Fruit fly (Drosophila melanogaster): ENCODE measurements around the gene robo2.

Gene robo2

dm6 chr2L:1462136-1462535, 41.9 kb upstream of the robo2 start (continued):
- TF ChIP-seq vfl (GFP tag; optimal IDR thresholded peaks at IDR 0.05) (peak; percentile 16), peb (GFP tag; IDR thresholded peaks at IDR 0.05) (peak; percentile 59), Ets65A (GFP tag) (no peak), Sox102F (GFP tag; optimal IDR thresholded peaks at IDR 0.05) (peak; percentile 15), mirr (GFP tag; optimal IDR thresholded peaks at IDR 0.05) (no peak), lov (optimal IDR thresholded peaks at IDR 0.05) (no peak), lov (GFP tag; IDR thresholded peaks at IDR 0.05) (peak; percentile 59; the same call in 1 of the 3 replicates), Dip3 (GFP tag; optimal IDR thresholded peaks at IDR 0.05) (no peak), Bgb (GFP tag; IDR thresholded peaks at IDR 0.05; ENCODE audit: partially characterized antibody) (no peak), danr (GFP tag; IDR thresholded peaks at IDR 0.05) (no peak), CG17361 (GFP tag; IDR thresholded peaks at IDR 0.05) (0 out of 3 replicates have a peak, but pooled peaks have one; percentile 42), slbo (GFP tag; IDR thresholded peaks at IDR 0.05) (0 out of 2 replicates have a peak, but pooled peaks have one; percentile 5), CG34422 (GFP tag; IDR thresholded peaks at IDR 0.05) (0 out of 3 replicates have a peak, but pooled peaks have one; percentile 58), CG9797 (GFP tag; optimal IDR thresholded peaks at IDR 0.05) (no peak), CG31441 (GFP tag; IDR thresholded peaks at IDR 0.05) (0 out of 2 replicates have a peak, but pooled peaks have one; percentile 29), NFAT (GFP tag; IDR thresholded peaks at IDR 0.05) (no peak), seq (GFP tag; IDR thresholded peaks at IDR 0.05) (no peak), CG6689 (GFP tag; IDR thresholded peaks at IDR 0.05) (peak; percentile 72), CG15269 (tag; optimal IDR thresholded peaks at IDR 0.05) (peak; percentile 3), CG14441 (GFP tag; IDR thresholded peaks at IDR 0.05) (no peak), ab (GFP tag; optimal IDR thresholded peaks at IDR 0.05) (no peak), cato (GFP tag; optimal IDR thresholded peaks at IDR 0.05; ENCODE audit: borderline replicate concordance) (no peak), Taf1 (GFP tag; IDR thresholded peaks at IDR 0.05) (no peak), CG32532 (GFP tag; IDR thresholded peaks at IDR 0.05) (no peak), CG14710 (tag; optimal IDR thresholded peaks at IDR 0.05) (peak; percentile 61), HLHmδ (GFP tag; optimal IDR thresholded peaks at IDR 0.05) (peak; percentile 54), mld (GFP tag; IDR thresholded peaks at IDR 0.05; ENCODE audit: partially characterized antibody) (peak; percentile 60; the same call in 2 of the 3 replicates), CG13894 (tag; optimal IDR thresholded peaks at IDR 0.05) (no peak), H2.0 (GFP tag; IDR thresholded peaks at IDR 0.05) (peak; percentile 31; the same call in 1 of the 2 replicates), Ets97D (GFP tag; optimal IDR thresholded peaks at IDR 0.05) (no peak), hth (optimal IDR thresholded peaks at IDR 0.05) (no peak), CG12744 (GFP tag; optimal IDR thresholded peaks at IDR 0.05) (no peak), CG8281 (tag; optimal IDR thresholded peaks at IDR 0.05) (no peak), CG7963 (GFP tag; IDR thresholded peaks at IDR 0.05; ENCODE audit: partially characterized antibody) (no peak), Abd-B (GFP tag; optimal IDR thresholded peaks at IDR 0.05) (no peak), CG9876 (GFP tag; optimal IDR thresholded peaks at IDR 0.05) (peak; percentile 7), wdn (GFP tag; IDR thresholded peaks at IDR 0.05) (no peak), z (GFP tag; IDR thresholded peaks at IDR 0.05) (0 out of 3 replicates have a peak, but pooled peaks have one; percentile 54), Elba2 (GFP tag; optimal IDR thresholded peaks at IDR 0.05) (no peak), CG13424 (tag; optimal IDR thresholded peaks at IDR 0.05) (no peak), Dek (tag; optimal IDR thresholded peaks at IDR 0.05) (no peak), CG6254 (GFP tag; optimal IDR thresholded peaks at IDR 0.05) (peak; percentile 20), CG13123 (GFP tag; optimal IDR thresholded peaks at IDR 0.05) (no peak), Tbp (GFP tag; optimal IDR thresholded peaks at IDR 0.05) (no peak), CG3065 (GFP tag; optimal IDR thresholded peaks at IDR 0.05) (no peak), jing (GFP tag; optimal IDR thresholded peaks at IDR 0.05) (no peak), CG3407 (GFP tag; optimal IDR thresholded peaks at IDR 0.05) (peak; percentile 49), gfzf (GFP tag; optimal IDR thresholded peaks at IDR 0.05) (no peak), CG6813 (GFP tag; optimal IDR thresholded peaks at IDR 0.05) (peak; percentile 11), Hand (GFP tag; optimal IDR thresholded peaks at IDR 0.05) (no peak), Vsx1 (GFP tag; optimal IDR thresholded peaks at IDR 0.05) (no peak), CG3281 (GFP tag; optimal IDR thresholded peaks at IDR 0.05) (no peak)
